Worm (Caenorhabditis elegans): ENCODE results near the gene K10H10.7.

DNA sequence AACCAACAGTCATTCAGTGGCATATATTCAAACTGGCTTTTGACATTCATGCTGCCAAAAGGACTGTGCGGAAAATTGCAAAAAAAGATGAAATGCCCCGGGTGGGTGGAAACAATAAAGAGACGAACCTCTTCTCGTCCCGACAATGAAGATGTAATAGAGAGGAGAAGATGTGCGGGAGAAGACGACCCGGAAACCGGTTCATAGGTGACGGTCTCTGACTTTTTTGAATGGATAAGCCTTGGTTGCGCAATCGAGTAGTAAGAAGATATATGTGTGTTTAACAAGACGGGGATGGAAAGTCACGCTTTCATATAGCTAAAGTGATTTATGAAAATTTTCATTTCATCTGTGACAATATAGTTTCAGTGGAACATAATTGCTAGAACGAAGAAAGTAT is 26.7 kb downstream of the K10H10.7 start:
- no peak for TF ChIP-seq ZK546.5 (tag; optimal IDR thresholded peaks at IDR 0.05)
- no peak for TF ChIP-seq mdl-1 (tag; optimal IDR thresholded peaks at IDR 0.05)
- no peak for TF ChIP-seq ztf-11 (tag; optimal IDR thresholded peaks at IDR 0.05)
- no peak for TF ChIP-seq ceh-16 (tag; optimal IDR thresholded peaks at IDR 0.05)
- TF ChIP-seq nhr-12 (tag; optimal IDR thresholded peaks at IDR 0.05) = no peak
- TF ChIP-seq ztf-4 (tag; optimal IDR thresholded peaks at IDR 0.05) = no peak
- TF ChIP-seq nfya-1 (tag; optimal IDR thresholded peaks at IDR 0.05; ENCODE audit: insufficient read depth) = no peak
- no peak for TF ChIP-seq nhr-77 (tag; optimal IDR thresholded peaks at IDR 0.05)
- no peak for TF ChIP-seq zag-1 (tag; optimal IDR thresholded peaks at IDR 0.05)
- no peak for TF ChIP-seq nhr-11 (tag; optimal IDR thresholded peaks at IDR 0.05)

Measured in whole organism, L3 larva.